Fruit fly (Drosophila melanogaster): ENCODE measurements around the gene CG10853.

- TF ChIP-seq Trl (optimal IDR thresholded peaks at IDR 0.05) = no peak
- TF ChIP-seq Trl (GFP tag; optimal IDR thresholded peaks at IDR 0.05) = no peak
- TF ChIP-seq pan (optimal IDR thresholded peaks at IDR 0.05) = no peak
- no peak for TF ChIP-seq pan (GFP tag; optimal IDR thresholded peaks at IDR 0.05 in 1 of 2, IDR thresholded peaks at IDR 0.05 in 1 of 2)
These were observed 47.9 kb downstream of the CG10853 start for dm6 chr3L:3995554-3995953.
